Fruit fly (Drosophila melanogaster) whole organism, prepupa: ENCODE measurements around the gene CG10352.

Experiments used
- CG6854 ChIP-seq: fragments of 200-800 bp; sonication (Bioruptor generic); optimal IDR thresholded peaks from 2 replicates; lab custom pipeline; 2017; ENCODE audit warnings: missing biosample characterization, mild to moderate bottlenecking, missing genetic modification characterization
- Hr39 ChIP-seq: fragments of 200-800 bp; sonication (Bioruptor generic); optimal IDR thresholded peaks from 2 replicates; lab custom pipeline; 2016; ENCODE audit warnings: missing biosample characterization, missing genetic modification characterization
- OdsH ChIP-seq: fragments of 200-800 bp; sonication (Bioruptor generic); optimal IDR thresholded peaks from 3 replicates; lab custom pipeline; 2016; ENCODE audit warnings: missing biosample characterization, missing genetic modification characterization

- TF ChIP-seq Hr39 (GFP tag; lab: Kevin White, UChicago) (no peak), CG6854 (GFP tag; lab: Kevin White, UChicago) (no peak), OdsH (GFP tag; lab: Kevin White, UChicago) (no peak)
These were observed 37.7 kb downstream of the CG10352 start, which contains the start of gene Cyp28c1 for dm6 chrX:11839308-11839707.
